Fruit fly (Drosophila melanogaster) S2 (cell line): ENCODE data around the gene miple2.
A peak's percentile ranks its signal among the peaks of the same experiment; 100 is the strongest.

Source experiments
- CG8478 ChIP-seq: fragments of >200 bp; optimal IDR thresholded peaks from 2 replicates; lab custom pipeline; 2018
- CTCF ChIP-seq, 2 experiments: fragments of >200 bp; optimal IDR thresholded peaks; 2 replicates each; lab custom pipeline; 2018

DNA sequence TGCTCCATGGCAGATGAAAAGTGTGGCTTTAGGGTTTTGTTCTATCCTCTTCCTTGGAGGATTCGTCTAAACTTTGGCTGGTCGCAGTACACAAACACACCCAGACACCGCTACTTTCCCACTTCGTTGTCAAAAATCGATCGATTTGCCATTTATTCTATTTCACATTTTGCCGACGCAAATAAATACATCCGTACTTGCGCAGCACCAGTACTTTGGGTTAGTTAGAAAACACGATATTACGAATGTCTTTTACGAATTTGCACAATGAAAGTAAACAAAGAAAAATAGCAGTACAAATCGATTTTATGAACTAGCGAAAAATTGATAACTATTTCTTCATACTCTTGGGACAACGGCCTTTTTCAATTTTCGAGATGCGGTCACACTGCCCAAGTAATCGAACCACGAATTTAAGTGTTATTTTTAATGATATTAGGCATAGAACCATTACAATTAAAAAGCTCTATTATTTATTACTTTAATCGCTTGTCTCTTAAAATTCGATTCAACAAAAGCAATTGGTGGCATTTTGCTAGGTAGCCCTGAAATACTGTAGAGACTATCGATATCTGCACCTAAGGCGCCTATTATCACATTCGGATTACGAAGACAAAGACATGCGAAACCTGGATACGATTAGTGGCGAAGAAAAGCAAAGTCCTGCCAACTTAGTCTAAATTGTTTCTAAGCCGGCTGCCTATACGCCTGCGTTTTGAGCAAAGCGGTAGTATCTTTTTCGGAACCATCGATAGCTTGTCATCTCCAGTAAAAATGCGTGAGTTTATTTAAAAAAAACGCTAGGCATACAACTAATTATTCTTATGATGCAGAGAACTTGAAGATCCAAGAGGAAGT lies 13.2 kb upstream of the miple2 start, which contains the start of the genes DIP2 and wac:
- TF ChIP-seq CG8478 (lab: Kevin White, UChicago), result no peak
- TF ChIP-seq CTCF (optimal IDR thresholded peaks at IDR 0.05; lab: Kevin White, UChicago), result peak in 1 of 2 experiments; percentile 57
